Worm (Caenorhabditis elegans) whole organism, L1 larva: Measurements from ENCODE around the gene srw-82.

Source experiments
- C34B4.2 ChIP-seq: sonication (generic microtip); optimal IDR thresholded peaks from 2 replicates; lab custom pipeline; 2017; ENCODE audit warnings: mild to moderate bottlenecking, missing genetic modification characterization, missing compliant biosample characterization
- F16B12.6 ChIP-seq: fragments of 150-350 bp; optimal IDR thresholded peaks from 2 replicates; lab custom pipeline; 2014; ENCODE audit warnings: missing biosample characterization, missing genetic modification characterization
- Y116A8C.19 ChIP-seq: sonication (generic microtip); optimal IDR thresholded peaks from 2 replicates; lab custom pipeline; 2016; ENCODE audit warnings: missing compliant biosample characterization, missing genetic modification characterization, borderline replicate concordance
- aly-2 ChIP-seq: fragments of 150-350 bp; optimal IDR thresholded peaks from 2 replicates; lab custom pipeline; 2014; ENCODE audit warnings: missing biosample characterization, missing genetic modification characterization
- ama-1 ChIP-seq: fragments of 150-350 bp; optimal IDR thresholded peaks from 2 replicates; lab custom pipeline; 2014
- ceh-63 ChIP-seq: fragments of 200-800 bp; sonication (Bioruptor generic); optimal IDR thresholded peaks from 2 replicates; lab custom pipeline; 2018; ENCODE audit warnings: mild to moderate bottlenecking, missing genetic modification characterization, missing compliant biosample characterization
- ceh-82 ChIP-seq, 3 experiments: fragments of 150-350 bp in 1 of 3; sonication (generic microtip) in 2 of 3; optimal IDR thresholded peaks; 2 replicates each; lab custom pipeline; 2014 to 2017; ENCODE audit warnings: missing biosample characterization in 3 of 3, missing genetic modification characterization in 3 of 3
- ceh-90 ChIP-seq: sonication (generic microtip); optimal IDR thresholded peaks from 2 replicates; lab custom pipeline; 2016; ENCODE audit warnings: missing genetic modification characterization, missing compliant biosample characterization
- dsc-1 ChIP-seq: sonication (generic microtip); optimal IDR thresholded peaks from 2 replicates; lab custom pipeline; 2016; ENCODE audit warnings: mild to moderate bottlenecking, missing genetic modification characterization, missing compliant biosample characterization
- efl-1 ChIP-seq, 4 experiments: fragments of 150-350 bp; optimal IDR thresholded peaks in 3 of 4; peaks in 1 of 4; 1 replicate in 1 of 4; 2 replicates in 3 of 4; lab custom pipeline; 2014; ENCODE audit warnings: missing biosample characterization in 2 of 4, missing genetic modification characterization in 2 of 4, missing genetic modification reagents in 2 of 4
- egl-13 ChIP-seq: sonication (generic microtip); optimal IDR thresholded peaks from 2 replicates; lab custom pipeline; 2016; ENCODE audit warnings: missing genotype, missing genetic modification reagents, missing genetic modification characterization, missing compliant biosample characterization
- ets-5 ChIP-seq: fragments of 200-800 bp; sonication (Bioruptor generic); IDR thresholded peaks from 2 replicates; pipeline ENCODE4 v1.3.6; 2022; ENCODE audit warnings: missing genetic modification characterization, missing compliant biosample characterization
- fkh-4 ChIP-seq: sonication (generic microtip); optimal IDR thresholded peaks from 2 replicates; lab custom pipeline; 2016; ENCODE audit warnings: missing compliant biosample characterization, missing genetic modification characterization, borderline replicate concordance
- hlh-17 ChIP-seq: fragments of 200-800 bp; sonication (Bioruptor generic); optimal IDR thresholded peaks from 2 replicates; lab custom pipeline; 2018; ENCODE audit warnings: missing genetic modification characterization, mild to moderate bottlenecking, missing compliant biosample characterization, moderate library complexity, borderline replicate concordance
- hlh-4 ChIP-seq: sonication (generic microtip); optimal IDR thresholded peaks from 2 replicates; lab custom pipeline; 2016; ENCODE audit warnings: mild to moderate bottlenecking, missing genetic modification characterization, missing compliant biosample characterization
- jun-1 ChIP-seq: fragments of 150-350 bp; optimal IDR thresholded peaks from 2 replicates; lab custom pipeline; 2014; ENCODE audit warnings: missing biosample characterization, missing genetic modification reagents, missing genetic modification characterization
- lin-13 ChIP-seq: fragments of 150-350 bp; optimal IDR thresholded peaks from 2 replicates; lab custom pipeline; 2014; ENCODE audit warnings: missing biosample characterization, missing genetic modification reagents, missing genetic modification characterization
- lin-14 ChIP-seq: fragments of 200-800 bp; sonication (Bioruptor generic); optimal IDR thresholded peaks from 2 replicates; lab custom pipeline; 2018; ENCODE audit warnings: mild to moderate bottlenecking, missing genetic modification characterization, moderate library complexity, missing compliant biosample characterization
- lin-15B ChIP-seq: fragments of 150-350 bp; sonication (generic microtip); optimal IDR thresholded peaks from 3 replicates; lab custom pipeline; 2014; ENCODE audit warnings: missing biosample characterization, missing genetic modification characterization
- lir-3 ChIP-seq: sonication (generic microtip); optimal IDR thresholded peaks from 2 replicates; lab custom pipeline; 2016; ENCODE audit warnings: mild to moderate bottlenecking, missing genetic modification characterization, moderate library complexity, missing compliant biosample characterization; ENCODE audit not compliant: poor library complexity
- lsy-2 ChIP-seq, 2 experiments: fragments of 150-350 bp; optimal IDR thresholded peaks; 2 replicates each; lab custom pipeline; 2014; ENCODE audit warnings: missing biosample characterization in 2 of 2, missing genetic modification characterization in 2 of 2
- mab-9 ChIP-seq: fragments of 200-800 bp; sonication (Bioruptor generic); IDR thresholded peaks from 2 replicates; pipeline ENCODE4 v1.3.6; 2022; ENCODE audit warnings: missing genetic modification reagents, missing genetic modification characterization, missing compliant biosample characterization
- nhr-11 ChIP-seq: fragments of 150-350 bp; optimal IDR thresholded peaks from 2 replicates; lab custom pipeline; 2014; ENCODE audit warnings: missing biosample characterization, missing genetic modification characterization
- nhr-47 ChIP-seq: sonication (generic microtip); optimal IDR thresholded peaks from 2 replicates; lab custom pipeline; 2016; ENCODE audit warnings: mild to moderate bottlenecking, missing genetic modification characterization, moderate library complexity, missing compliant biosample characterization
- nhr-76 ChIP-seq: sonication (generic microtip); optimal IDR thresholded peaks from 2 replicates; lab custom pipeline; 2017; ENCODE audit warnings: missing biosample characterization, missing genetic modification characterization
- nhr-77 ChIP-seq: fragments of 150-350 bp; optimal IDR thresholded peaks from 2 replicates; lab custom pipeline; 2014; ENCODE audit warnings: missing biosample characterization, missing genetic modification characterization
- nhr-84 ChIP-seq: sonication (generic microtip); optimal IDR thresholded peaks from 2 replicates; lab custom pipeline; 2017; ENCODE audit warnings: missing biosample characterization, missing genetic modification characterization
- pax-3 ChIP-seq: fragments of 200-800 bp; sonication (Bioruptor generic); optimal IDR thresholded peaks from 2 replicates; lab custom pipeline; 2018; ENCODE audit warnings: mild to moderate bottlenecking, missing genetic modification characterization, moderate library complexity, missing compliant biosample characterization
- rnt-1 ChIP-seq: sonication (generic microtip); optimal IDR thresholded peaks from 2 replicates; lab custom pipeline; 2016; ENCODE audit warnings: mild to moderate bottlenecking, missing genetic modification characterization, moderate library complexity, missing compliant biosample characterization
- skn-1 ChIP-seq: fragments of 150-350 bp; optimal IDR thresholded peaks from 2 replicates; lab custom pipeline; 2014; ENCODE audit warnings: missing biosample characterization, missing genetic modification characterization
- snpc-4 ChIP-seq: fragments of 150-350 bp; optimal IDR thresholded peaks from 2 replicates; lab custom pipeline; 2014; ENCODE audit warnings: missing biosample characterization, missing genetic modification characterization
- sox-4 ChIP-seq: sonication (generic microtip); optimal IDR thresholded peaks from 2 replicates; lab custom pipeline; 2016; ENCODE audit warnings: missing genetic modification characterization, missing compliant biosample characterization
- swsn-7 ChIP-seq: sonication (generic microtip); optimal IDR thresholded peaks from 2 replicates; lab custom pipeline; 2016; ENCODE audit warnings: missing genetic modification characterization, missing compliant biosample characterization
- tbx-2 ChIP-seq: sonication (generic microtip); optimal IDR thresholded peaks from 2 replicates; lab custom pipeline; 2016; ENCODE audit warnings: missing genetic modification characterization, missing compliant biosample characterization
- tlp-1 ChIP-seq: fragments of 150-350 bp; optimal IDR thresholded peaks from 2 replicates; lab custom pipeline; 2014; ENCODE audit warnings: missing biosample characterization, missing genetic modification characterization
- unc-30 ChIP-seq: sonication (generic microtip); optimal IDR thresholded peaks from 2 replicates; lab custom pipeline; 2017; ENCODE audit warnings: missing biosample characterization, missing genetic modification characterization
- unc-62 ChIP-seq: fragments of 150-350 bp; optimal IDR thresholded peaks from 2 replicates; lab custom pipeline; 2014; ENCODE audit warnings: missing biosample characterization, missing genetic modification reagents, missing genetic modification characterization
- unc-98 ChIP-seq: fragments of 200-800 bp; sonication (Bioruptor generic); IDR thresholded peaks from 2 replicates; pipeline ENCODE4 v1.3.6; 2022; ENCODE audit warnings: missing genetic modification characterization, missing compliant biosample characterization
- xbp-1 ChIP-seq: sonication (generic microtip); optimal IDR thresholded peaks from 2 replicates; lab custom pipeline; 2016; ENCODE audit warnings: missing genetic modification characterization, missing compliant biosample characterization
- zag-1 ChIP-seq: fragments of 150-350 bp; optimal IDR thresholded peaks from 2 replicates; lab custom pipeline; 2014; ENCODE audit warnings: missing biosample characterization, missing genetic modification characterization
- ztf-11 ChIP-seq, 2 experiments: sonication (generic microtip); optimal IDR thresholded peaks; 2 replicates each; lab custom pipeline; 2016 to 2017; ENCODE audit warnings: missing genetic modification characterization in 2 of 2, missing biosample characterization in 1 of 2, missing compliant biosample characterization in 1 of 2
- ztf-4 ChIP-seq: fragments of 150-350 bp; optimal IDR thresholded peaks from 2 replicates; lab custom pipeline; 2014; ENCODE audit warnings: missing biosample characterization, missing genetic modification characterization

srw-82 gene

ce11 chrV:18431450-18431849, at the start of gene srw-82:
TSS of gene srw-82 (plus strand) at chrV:18431750.
- TF ChIP-seq lsy-2 (tag; optimal IDR thresholded peaks at IDR 0.05; lab: Kevin White, UChicago) (no peak), ceh-90 (tag; lab: Kevin White, UChicago) (no peak), snpc-4 (tag; lab: Kevin White, UChicago) (no peak), unc-62 (GFP tag; lab: Kevin White, UChicago) (no peak), nhr-84 (tag; lab: Kevin White, UChicago) (no peak), unc-98 (no peak), hlh-17 (GFP tag; lab: Kevin White, UChicago) (no peak), ets-5 (GFP tag; lab: Robert Waterston, UW) (no peak), nhr-11 (tag; lab: Kevin White, UChicago) (no peak), aly-2 (tag; lab: Kevin White, UChicago) (no peak), xbp-1 (tag; lab: Kevin White, UChicago) (no peak), lin-15B (tag; lab: Kevin White, UChicago) (no peak), lin-13 (GFP tag; lab: Kevin White, UChicago) (no peak), mab-9 (GFP tag; lab: Robert Waterston, UW) (no peak), dsc-1 (tag; lab: Kevin White, UChicago) (no peak), efl-1 (optimal IDR thresholded peaks at IDR 0.05; lab: Kevin White, UChicago) (no peak), efl-1 (GFP tag; optimal IDR thresholded peaks at IDR 0.05 in 1 of 2; lab: Kevin White, UChicago) (no peak), egl-13 (tag; lab: Kevin White, UChicago) (no peak), nhr-47 (tag; lab: Kevin White, UChicago) (no peak)
- TF ChIP-seq, all 84 proteins: peak for 0

DNA sequence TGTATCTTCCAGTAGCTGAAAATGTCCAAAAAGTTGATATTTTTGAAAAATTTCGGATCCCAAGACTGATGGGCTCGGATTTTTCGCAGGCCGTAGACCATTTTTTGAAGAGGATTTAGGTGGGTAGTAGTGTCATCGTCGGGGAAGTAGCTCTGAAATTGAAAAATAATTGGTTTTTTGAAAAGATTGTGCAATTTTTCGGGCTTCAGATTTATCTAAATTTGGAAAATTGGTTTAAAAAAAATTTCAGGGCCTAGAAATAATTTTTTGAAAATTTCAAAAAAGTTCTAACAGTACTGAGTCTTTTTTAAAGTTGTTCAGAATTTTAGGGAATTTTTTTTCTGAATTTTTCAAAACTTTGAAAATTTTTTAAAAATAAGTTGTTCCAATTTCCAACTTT, 49.0 kb upstream of the srw-82 start, which contains the start of gene nhr-288:
nhr-288 (minus strand) TSS at position 101 of the 400 bp plus-strand sequence.
- TF ChIP-seq mab-9 (GFP tag; lab: Robert Waterston, UW), result no peak
- no peak for TF ChIP-seq skn-1
- TF ChIP-seq sox-4 (tag; lab: Kevin White, UChicago), result no peak
- TF ChIP-seq ceh-63 (GFP tag; lab: Kevin White, UChicago), result no peak
- no peak for TF ChIP-seq hlh-4 (tag; lab: Kevin White, UChicago)
- no peak for TF ChIP-seq fkh-4 (tag; lab: Kevin White, UChicago)
- no peak for TF ChIP-seq lin-14 (GFP tag; lab: Kevin White, UChicago)
- TF ChIP-seq zag-1 (tag; lab: Kevin White, UChicago), result no peak
- TF ChIP-seq nhr-76 (tag; lab: Kevin White, UChicago), result no peak
- no peak for TF ChIP-seq jun-1 (tag; lab: Kevin White, UChicago)
- no peak for TF ChIP-seq hlh-17 (GFP tag; lab: Kevin White, UChicago)

DNA sequence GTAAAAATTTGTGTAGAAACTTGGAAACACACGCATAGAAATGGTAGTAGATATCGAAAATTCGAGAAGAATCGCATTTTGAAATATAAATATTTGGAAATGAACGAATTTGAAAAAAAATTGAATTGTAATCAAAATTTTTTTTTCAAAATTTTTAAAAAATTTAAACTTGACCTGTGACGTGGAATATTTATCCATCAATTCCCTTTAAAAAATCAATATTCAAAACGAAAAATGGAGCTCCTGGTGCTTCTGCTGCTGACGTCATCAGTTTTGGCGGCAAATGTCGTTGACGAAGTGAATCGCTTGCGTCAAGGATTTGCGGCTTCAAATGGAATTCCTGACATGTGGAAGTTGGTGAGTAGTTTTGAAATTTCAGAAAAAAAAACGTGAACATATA, 42.5 kb upstream of the srw-82 start, which contains the start of the genes Y51A2B.4 and Y51A2B.5:
Y51A2B.4 (minus strand) TSS at position 101 of the 400 bp plus-strand sequence.
Y51A2B.5 (plus strand) TSS at position 232 of the 400 bp plus-strand sequence.
- TF ChIP-seq nhr-76 (tag; lab: Kevin White, UChicago), result no peak
- no peak for TF ChIP-seq ztf-4 (tag; lab: Kevin White, UChicago)
- no peak for TF ChIP-seq F16B12.6 (tag; lab: Kevin White, UChicago)
- TF ChIP-seq Y116A8C.19 (tag; lab: Kevin White, UChicago), result no peak
- no peak for TF ChIP-seq rnt-1 (tag; lab: Kevin White, UChicago)
- TF ChIP-seq tbx-2 (tag; lab: Kevin White, UChicago), result no peak
- no peak for TF ChIP-seq snpc-4 (tag; lab: Kevin White, UChicago)
- TF ChIP-seq unc-62 (GFP tag; lab: Kevin White, UChicago), result no peak
- no peak for TF ChIP-seq C34B4.2 (tag; lab: Kevin White, UChicago)
- no peak for TF ChIP-seq ceh-82 (tag; optimal IDR thresholded peaks at IDR 0.05; lab: Kevin White, UChicago)
- no peak for TF ChIP-seq nhr-77
- TF ChIP-seq tlp-1, result no peak
- no peak for TF ChIP-seq lir-3 (tag; lab: Kevin White, UChicago)
- no peak for TF ChIP-seq ama-1 (lab: Kevin White, UChicago)
- no peak for TF ChIP-seq unc-30 (tag; lab: Kevin White, UChicago)
- TF ChIP-seq ztf-11 (tag; optimal IDR thresholded peaks at IDR 0.05; lab: Kevin White, UChicago), result no peak
- TF ChIP-seq swsn-7 (tag; lab: Kevin White, UChicago), result no peak
- TF ChIP-seq pax-3 (tag; lab: Kevin White, UChicago), result no peak
- TF ChIP-seq, all 84 proteins: peak for 0
